Fruit fly (Drosophila melanogaster) whole organism, embryonic: Measurements from ENCODE around the gene pall.
A peak's percentile ranks its signal among the peaks of the same experiment; 100 is the strongest.

ENCODE experiments used
- CG13296 ChIP-seq: fragments of 200-800 bp; sonication (Bioruptor generic); optimal IDR thresholded peaks from 3 replicates; lab custom pipeline; 2018; ENCODE audit warnings: missing biosample characterization, mild to moderate bottlenecking, missing genetic modification characterization
- CG15601 ChIP-seq: fragments of 200-800 bp; sonication (Bioruptor generic); optimal IDR thresholded peaks from 3 replicates; lab custom pipeline; 2019; ENCODE audit warnings: missing biosample characterization, mild to moderate bottlenecking, missing genetic modification characterization, moderate library complexity
- Usf ChIP-seq: fragments of 200-800 bp; sonication (Bioruptor generic); optimal IDR thresholded peaks from 2 replicates; lab custom pipeline; 2017; ENCODE audit warnings: missing genotype, missing biosample characterization, missing genetic modification characterization
- gsb ChIP-seq: fragments of 200-800 bp; sonication (Bioruptor generic); IDR thresholded peaks from 2 replicates; pipeline ENCODE4 v1.3.6; 2022; ENCODE audit warnings: missing biosample characterization, missing genetic modification characterization
- insv ChIP-seq, 2 experiments: fragments of 200-800 bp; sonication (Bioruptor generic); optimal IDR thresholded peaks; 3 replicates each; lab custom pipeline; 2016 to 2018; ENCODE audit warnings: missing biosample characterization in 2 of 2, missing genetic modification characterization in 2 of 2
- zen ChIP-seq: fragments of 200-800 bp; sonication (Bioruptor generic); optimal IDR thresholded peaks from 3 replicates; lab custom pipeline; 2018; ENCODE audit warnings: missing biosample characterization, mild to moderate bottlenecking, missing genetic modification characterization, moderate library complexity
- zf30C ChIP-seq: fragments of 200-800 bp; sonication (Bioruptor generic); optimal IDR thresholded peaks from 3 replicates; lab custom pipeline; 2018; ENCODE audit warnings: missing biosample characterization, mild to moderate bottlenecking, missing genetic modification characterization

- TF ChIP-seq insv (GFP tag; optimal IDR thresholded peaks at IDR 0.05; lab: Kevin White, UChicago) = no peak
- TF ChIP-seq Usf (GFP tag; lab: Kevin White, UChicago) = no peak
- TF ChIP-seq CG13296 (GFP tag; lab: Kevin White, UChicago) = no peak
- TF ChIP-seq zf30C (GFP tag; lab: Kevin White, UChicago) = no peak
- no peak for TF ChIP-seq CG15601 (tag; lab: Kevin White, UChicago)
- peak; percentile 38 for TF ChIP-seq zen
- no peak for TF ChIP-seq gsb (GFP tag; lab: Robert Waterston, UW)
Observed at dm6 chr3L:9467763-9468206, 19.8 kb downstream of the pall start.
